Worm (Caenorhabditis elegans) whole organism, L4 larva: ENCODE results near the gene nhr-117.
A peak's percentile ranks its signal among the peaks of the same experiment; 100 is the strongest.

Source experiments
- F26F4.8 ChIP-seq: fragments of 200-800 bp; sonication (Bioruptor generic); conservative IDR thresholded peaks from 2 replicates; pipeline ENCODE4 v1.3.6; 2022; ENCODE audit warnings: missing genetic modification characterization, missing compliant biosample characterization
- F44E2.7 ChIP-seq: fragments of 200-800 bp; sonication (Bioruptor generic); IDR thresholded peaks from 2 replicates; pipeline ENCODE4 v2.1.2; 2022; ENCODE audit warnings: missing genetic modification characterization, missing compliant biosample characterization
- F49E8.2 ChIP-seq: sonication (generic microtip); optimal IDR thresholded peaks from 2 replicates; lab custom pipeline; 2016; ENCODE audit warnings: missing compliant biosample characterization, mild to moderate bottlenecking, missing genetic modification characterization, borderline replicate concordance
- R02D3.7 ChIP-seq: fragments of 150-350 bp; sonication (generic microtip); optimal IDR thresholded peaks from 3 replicates; lab custom pipeline; 2014; ENCODE audit warnings: missing biosample characterization, missing genetic modification characterization
- Y75B8A.6 ChIP-seq: fragments of 200-800 bp; sonication (Bioruptor generic); IDR thresholded peaks from 2 replicates; pipeline ENCODE4 v1.3.6; 2022; ENCODE audit warnings: missing genetic modification reagents, missing genetic modification characterization, missing compliant biosample characterization
- ZK546.5 ChIP-seq, 2 experiments: sonication (generic microtip); optimal IDR thresholded peaks; 2 replicates each; lab custom pipeline; 2017; ENCODE audit warnings: missing biosample characterization in 2 of 2, missing genetic modification characterization in 2 of 2
- aha-1 ChIP-seq: fragments of 150-350 bp; peaks from one replicate; lab custom pipeline; 2014; ENCODE audit warnings: missing biosample characterization, missing genetic modification characterization
- aly-2 ChIP-seq: sonication (generic microtip); optimal IDR thresholded peaks from 2 replicates; lab custom pipeline; 2018; ENCODE audit warnings: missing biosample characterization, missing genetic modification characterization
- arid-1 ChIP-seq: fragments of 200-800 bp; sonication (Bioruptor generic); conservative IDR thresholded peaks from 2 replicates; pipeline ENCODE4 v1.3.6; 2022; ENCODE audit warnings: missing genetic modification reagents, missing genetic modification characterization, missing compliant biosample characterization
- attf-4 ChIP-seq: sonication (generic microtip); optimal IDR thresholded peaks from 3 replicates; lab custom pipeline; 2017; ENCODE audit warnings: missing biosample characterization, missing genetic modification characterization
- ceh-62 ChIP-seq: sonication (generic microtip); optimal IDR thresholded peaks from 2 replicates; lab custom pipeline; 2017; ENCODE audit warnings: missing biosample characterization, missing genetic modification characterization
- cey-2 ChIP-seq: sonication (generic microtip); optimal IDR thresholded peaks from 3 replicates; lab custom pipeline; 2017; ENCODE audit warnings: missing genetic modification characterization, mild to moderate bottlenecking, missing compliant biosample characterization, antibody characterized with exemption, borderline replicate concordance; ENCODE audit not compliant: insufficient read depth
- daf-16 ChIP-seq, 3 experiments: sonication (generic microtip); optimal IDR thresholded peaks; 2 replicates each; lab custom pipeline; 2016 to 2017; ENCODE audit warnings: missing genetic modification characterization in 3 of 3, missing genetic modification reagents in 3 of 3, mild to moderate bottlenecking in 2 of 3, missing compliant biosample characterization in 2 of 3, missing biosample characterization in 1 of 3, moderate library complexity in 1 of 3
- dmd-6 ChIP-seq: fragments of 200-800 bp; sonication (Bioruptor generic); IDR thresholded peaks from 2 replicates; pipeline ENCODE4 v1.3.6; 2022; ENCODE audit warnings: missing genetic modification reagents, missing genetic modification characterization, missing compliant biosample characterization
- dpl-1 ChIP-seq: fragments of 150-350 bp; optimal IDR thresholded peaks from 2 replicates; lab custom pipeline; 2014; ENCODE audit warnings: missing biosample characterization, missing genetic modification reagents, missing genetic modification characterization
- dve-1 ChIP-seq: sonication (generic microtip); optimal IDR thresholded peaks from 2 replicates; lab custom pipeline; 2017; ENCODE audit warnings: antibody characterized with exemption, mild to moderate bottlenecking, missing genetic modification characterization, missing compliant biosample characterization; ENCODE audit not compliant: insufficient read depth
- egl-27 ChIP-seq: sonication (generic microtip); optimal IDR thresholded peaks from 3 replicates; lab custom pipeline; 2017; ENCODE audit warnings: missing biosample characterization, missing genetic modification reagents, missing genetic modification characterization
- fkh-10 ChIP-seq: fragments of 150-350 bp; optimal IDR thresholded peaks from 2 replicates; lab custom pipeline; 2014; ENCODE audit warnings: missing biosample characterization, missing genetic modification reagents, missing genetic modification characterization
- fos-1 ChIP-seq: fragments of 150-350 bp; optimal IDR thresholded peaks from 2 replicates; lab custom pipeline; 2014; ENCODE audit warnings: missing biosample characterization, missing genetic modification characterization
- hlh-11 ChIP-seq: fragments of 200-800 bp; sonication (Bioruptor generic); optimal IDR thresholded peaks from 2 replicates; lab custom pipeline; 2018; ENCODE audit warnings: mild to moderate bottlenecking, missing genetic modification characterization, missing compliant biosample characterization
- hlh-30 ChIP-seq: sonication (generic microtip); optimal IDR thresholded peaks from 2 replicates; lab custom pipeline; 2017; ENCODE audit warnings: antibody characterized with exemption, mild to moderate bottlenecking, missing genetic modification characterization, missing compliant biosample characterization; ENCODE audit not compliant: insufficient read depth
- lin-38 ChIP-seq: fragments of 200-800 bp; sonication (Bioruptor generic); IDR thresholded peaks from 2 replicates; pipeline ENCODE4 v1.3.6; 2022; ENCODE audit warnings: missing genetic modification reagents, missing genetic modification characterization, missing compliant biosample characterization
- madf-5 ChIP-seq, 2 experiments: fragments of 200-800 bp; sonication (Bioruptor generic); IDR thresholded peaks; 2 replicates each; pipeline ENCODE4 v1.3.6; 2022; ENCODE audit warnings: missing compliant biosample characterization in 2 of 2, missing genetic modification characterization in 2 of 2
- madf-9 ChIP-seq: fragments of 200-800 bp; sonication (Bioruptor generic); conservative IDR thresholded peaks from 2 replicates; pipeline ENCODE4 v1.3.6; 2022; ENCODE audit warnings: missing genetic modification reagents, missing genetic modification characterization, missing compliant biosample characterization
- mdl-1 ChIP-seq, 2 experiments: fragments of 150-350 bp in 1 of 2; sonication (generic microtip) in 1 of 2; optimal IDR thresholded peaks; 2 replicates each; lab custom pipeline; 2014 to 2017; ENCODE audit warnings: missing biosample characterization in 2 of 2, missing genetic modification characterization in 2 of 2
- mep-1 ChIP-seq: fragments of 150-350 bp; sonication (generic microtip); optimal IDR thresholded peaks from 3 replicates; lab custom pipeline; 2014; ENCODE audit warnings: missing biosample characterization, missing genetic modification characterization
- mes-2 ChIP-seq: sonication (generic microtip); optimal IDR thresholded peaks from 2 replicates; lab custom pipeline; 2016; ENCODE audit warnings: missing genotype, mild to moderate bottlenecking, missing genetic modification characterization, missing compliant biosample characterization; ENCODE audit not compliant: poor library complexity, severe bottlenecking
- mxl-3 ChIP-seq: fragments of 200-800 bp; sonication (Bioruptor generic); optimal IDR thresholded peaks from 2 replicates; lab custom pipeline; 2018; ENCODE audit warnings: mild to moderate bottlenecking, missing genetic modification characterization, missing compliant biosample characterization
- nhr-237 ChIP-seq: sonication (generic microtip); optimal IDR thresholded peaks from 2 replicates; lab custom pipeline; 2017; ENCODE audit warnings: missing biosample characterization, missing genetic modification characterization
- nhr-25 ChIP-seq: sonication (generic microtip); optimal IDR thresholded peaks from 2 replicates; lab custom pipeline; 2017; ENCODE audit warnings: missing genetic modification characterization, mild to moderate bottlenecking, missing compliant biosample characterization, antibody characterized with exemption, moderate library complexity, borderline replicate concordance; ENCODE audit not compliant: insufficient read depth
- nhr-28 ChIP-seq: fragments of 150-350 bp; optimal IDR thresholded peaks from 2 replicates; lab custom pipeline; 2014; ENCODE audit warnings: missing biosample characterization, missing genetic modification characterization
- nhr-41 ChIP-seq: fragments of 200-800 bp; sonication (Bioruptor generic); IDR thresholded peaks from 2 replicates; pipeline ENCODE4 v1.3.6; 2022; ENCODE audit warnings: missing genetic modification reagents, missing genetic modification characterization, missing compliant biosample characterization
- nhr-42 ChIP-seq: fragments of 200-800 bp; sonication (Bioruptor generic); IDR thresholded peaks from 2 replicates; pipeline ENCODE4 v1.3.6; 2022; ENCODE audit warnings: missing genetic modification characterization, missing compliant biosample characterization
- nhr-6 ChIP-seq: fragments of 150-350 bp; optimal IDR thresholded peaks from 2 replicates; lab custom pipeline; 2014; ENCODE audit warnings: missing biosample characterization, missing genetic modification characterization
- nhr-77 ChIP-seq: fragments of 150-350 bp; optimal IDR thresholded peaks from 2 replicates; lab custom pipeline; 2014; ENCODE audit warnings: missing biosample characterization, missing genetic modification characterization
- php-3 ChIP-seq: fragments of 200-800 bp; sonication (Bioruptor generic); IDR thresholded peaks from 2 replicates; pipeline ENCODE4 v1.3.6; 2022; ENCODE audit warnings: missing genetic modification reagents, missing genetic modification characterization, missing compliant biosample characterization
- rbr-2 ChIP-seq: sonication (generic microtip); optimal IDR thresholded peaks from 2 replicates; lab custom pipeline; 2016; ENCODE audit warnings: missing genotype, missing genetic modification characterization, missing compliant biosample characterization
- sdz-12 ChIP-seq: fragments of 200-800 bp; sonication (Bioruptor generic); optimal IDR thresholded peaks from 2 replicates; lab custom pipeline; 2018; ENCODE audit warnings: mild to moderate bottlenecking, missing genetic modification characterization, missing compliant biosample characterization
- snpc-1.2 ChIP-seq: fragments of 200-800 bp; sonication (Bioruptor generic); IDR thresholded peaks from 2 replicates; pipeline ENCODE4 v1.3.6; 2022; ENCODE audit warnings: missing genetic modification reagents, missing genetic modification characterization, missing compliant biosample characterization
- snpc-4 ChIP-seq: fragments of 150-350 bp; optimal IDR thresholded peaks from 2 replicates; lab custom pipeline; 2014; ENCODE audit warnings: missing biosample characterization, missing genetic modification characterization
- spr-1 ChIP-seq: sonication (generic microtip); optimal IDR thresholded peaks from 2 replicates; lab custom pipeline; 2016; ENCODE audit warnings: mild to moderate bottlenecking, missing genetic modification characterization, missing compliant biosample characterization
- unc-62 ChIP-seq, 3 experiments: fragments of 150-350 bp in 1 of 3; sonication (generic microtip); optimal IDR thresholded peaks in 2 of 3; peaks in 1 of 3; 1 replicate in 1 of 3; 2 replicates in 2 of 3; lab custom pipeline; 2014 to 2017; ENCODE audit warnings: missing biosample characterization in 3 of 3, missing genetic modification characterization in 3 of 3, missing genetic modification reagents in 3 of 3, missing genotype in 1 of 3
- zfp-2 ChIP-seq: sonication (generic microtip); optimal IDR thresholded peaks from 2 replicates; lab custom pipeline; 2016; ENCODE audit warnings: mild to moderate bottlenecking, missing genetic modification characterization, missing compliant biosample characterization
- zfp-3 ChIP-seq: fragments of 200-800 bp; sonication (Bioruptor generic); conservative IDR thresholded peaks from 2 replicates; pipeline ENCODE4 v1.3.6; 2022; ENCODE audit warnings: missing genetic modification reagents, missing genetic modification characterization, missing compliant biosample characterization
- zip-11 ChIP-seq: fragments of 200-800 bp; sonication (Bioruptor generic); IDR thresholded peaks from 2 replicates; pipeline ENCODE4 v1.3.6; 2022; ENCODE audit warnings: missing genetic modification characterization, missing compliant biosample characterization
- ztf-11 ChIP-seq: fragments of 150-350 bp; optimal IDR thresholded peaks from 2 replicates; lab custom pipeline; 2014; ENCODE audit warnings: missing biosample characterization, missing genetic modification characterization
- ztf-7 ChIP-seq: fragments of 150-350 bp; optimal IDR thresholded peaks from 2 replicates; lab custom pipeline; 2014; ENCODE audit warnings: missing biosample characterization, missing genetic modification characterization

Gene nhr-117

ce11 chrV:1629329-1629728 lies 8.0 kb upstream of the nhr-117 start, which contains the start of gene nhr-238:
nhr-238 (minus strand) TSS chrV:1629432.
- TF ChIP-seq zip-11 (GFP tag; lab: Robert Waterston, UW) (no peak), nhr-42 (peak; percentile 85), dve-1 (peak; percentile 44), snpc-1.2 (no peak), nhr-28 (peak; percentile 100), madf-5 (GFP tag; IDR thresholded peaks at IDR 0.05; lab: Robert Waterston, UW) (no peak), ztf-7 (tag; lab: Kevin White, UChicago) (peak; percentile 75), dpl-1 (no peak), cey-2 (tag; lab: Kevin White, UChicago) (no peak), spr-1 (tag; lab: Kevin White, UChicago) (no peak), zfp-2 (tag; lab: Kevin White, UChicago) (no peak), aly-2 (no peak), daf-16 (GFP tag; optimal IDR thresholded peaks at IDR 0.05; lab: Kevin White, UChicago) (no peak), daf-16 (tag; optimal IDR thresholded peaks at IDR 0.05; lab: Kevin White, UChicago) (peak; percentile 17), zfp-3 (GFP tag; lab: Robert Waterston, UW) (no peak), unc-62 (GFP tag; optimal IDR thresholded peaks at IDR 0.05 in 1 of 2; lab: Kevin White, UChicago) (no peak), unc-62 (tag; optimal IDR thresholded peaks at IDR 0.05; lab: Kevin White, UChicago) (no peak), mep-1 (tag; lab: Kevin White, UChicago) (no peak), nhr-77 (tag; lab: Kevin White, UChicago) (peak; percentile 99), snpc-4 (no peak), ceh-62 (tag; lab: Kevin White, UChicago) (no peak), R02D3.7 (no peak), nhr-6 (no peak), nhr-41 (GFP tag; lab: Robert Waterston, UW) (no peak), arid-1 (GFP tag; lab: Robert Waterston, UW) (no peak), lin-38 (GFP tag; lab: Robert Waterston, UW) (no peak)
- TF ChIP-seq, all 104 proteins: peak for 6

DNA sequence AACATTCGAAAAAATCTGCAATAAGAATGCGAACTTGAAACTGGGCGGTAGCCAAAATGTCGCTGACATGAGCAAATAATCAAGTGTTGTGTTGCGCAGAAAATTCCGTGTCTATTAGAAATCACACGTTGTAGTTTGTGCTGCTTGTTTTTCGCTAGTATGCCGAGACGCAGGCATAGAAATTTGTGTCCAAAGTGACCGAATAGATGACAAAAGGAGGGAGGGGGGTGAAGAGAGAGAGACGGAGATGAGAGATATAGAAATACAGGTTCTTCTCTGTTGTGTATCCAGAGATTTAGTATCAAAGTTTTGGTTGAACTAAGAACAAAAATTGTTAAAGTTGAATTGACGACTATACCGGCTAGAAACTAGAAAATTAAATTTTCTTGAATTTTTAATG lies 5.9 kb upstream of the nhr-117 start:
- TF ChIP-seq spr-1 (tag; lab: Kevin White, UChicago) (no peak), dve-1 (peak; percentile 6), dmd-6 (GFP tag; lab: Robert Waterston, UW) (peak; percentile 39), mes-2 (tag; lab: Kevin White, UChicago) (peak; percentile 21), F26F4.8 (GFP tag; lab: Robert Waterston, UW) (no peak), snpc-1.2 (no peak), attf-4 (tag; lab: Kevin White, UChicago) (no peak), mdl-1 (tag; optimal IDR thresholded peaks at IDR 0.05; lab: Kevin White, UChicago) (peak in 1 of 2 experiments; percentile 37), php-3 (no peak), rbr-2 (tag; lab: Kevin White, UChicago) (no peak), nhr-28 (peak; percentile 100), mxl-3 (GFP tag; lab: Kevin White, UChicago) (peak; percentile 23), fkh-10 (no peak), madf-5 (GFP tag; IDR thresholded peaks at IDR 0.05; lab: Robert Waterston, UW) (no peak), F49E8.2 (tag; lab: Kevin White, UChicago) (no peak), aly-2 (no peak), ztf-11 (tag; lab: Kevin White, UChicago) (no peak), madf-9 (no peak), Y75B8A.6 (GFP tag; lab: Robert Waterston, UW) (no peak), nhr-77 (tag; lab: Kevin White, UChicago) (peak; percentile 95), unc-62 (GFP tag; optimal IDR thresholded peaks at IDR 0.05 in 1 of 2; lab: Kevin White, UChicago) (peak in 1 of 2 experiments; percentile 74), unc-62 (tag; optimal IDR thresholded peaks at IDR 0.05; lab: Kevin White, UChicago) (no peak), egl-27 (tag; lab: Kevin White, UChicago) (no peak), nhr-237 (tag; lab: Kevin White, UChicago) (no peak), mep-1 (tag; lab: Kevin White, UChicago) (peak; percentile 23), nhr-25 (tag; lab: Kevin White, UChicago) (peak; percentile 32), F44E2.7 (GFP tag; lab: Robert Waterston, UW) (no peak), hlh-11 (tag; lab: Kevin White, UChicago) (peak; percentile 40), sdz-12 (GFP tag; lab: Kevin White, UChicago) (no peak), ZK546.5 (tag; optimal IDR thresholded peaks at IDR 0.05; lab: Kevin White, UChicago) (no peak), ztf-7 (tag; lab: Kevin White, UChicago) (no peak), nhr-42 (peak; percentile 71; the same call in 1 of the 2 replicates), fos-1 (tag; lab: Kevin White, UChicago) (no peak), hlh-30 (tag; lab: Kevin White, UChicago) (peak; percentile 55), aha-1 (peak; percentile 25)
- TF ChIP-seq, all 104 proteins: peak for 14
